Fruit fly (Drosophila melanogaster): ENCODE data around the gene Nepl6.

DNA sequence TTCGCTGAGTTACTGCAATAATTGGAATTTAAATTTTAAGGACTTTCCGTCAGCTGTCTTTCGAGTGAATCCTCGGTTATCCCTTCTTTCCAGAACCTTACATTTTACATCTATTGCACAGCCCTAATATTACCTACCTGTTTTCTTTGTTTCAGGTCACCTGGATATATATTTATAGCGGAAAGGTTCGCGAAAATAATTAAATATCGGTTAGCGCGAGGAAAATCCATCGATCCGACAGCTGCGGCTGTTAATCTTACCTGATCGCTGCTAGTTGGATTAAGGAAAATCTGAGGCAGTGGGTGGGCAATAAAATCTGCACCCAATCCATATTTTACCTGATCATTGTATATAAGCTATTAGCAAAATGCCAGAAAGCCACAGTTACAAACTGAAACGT lies 12.2 kb downstream of the Nepl6 start:
- TF ChIP-seq Pif1A (GFP tag; optimal IDR thresholded peaks at IDR 0.05) (no peak), rn (GFP tag; IDR thresholded peaks at IDR 0.05) (no peak), CG12605 (GFP tag; IDR thresholded peaks at IDR 0.05) (no peak)

Measured in whole organism, pupa.